Fruit fly (Drosophila melanogaster) whole organism, embryonic: ENCODE measurements around the gene deltaCOP.
A peak's percentile ranks its signal among the peaks of the same experiment; 100 is the strongest.

Experiments used
- Atf3 ChIP-seq: fragments of 200-800 bp; sonication (Bioruptor generic); optimal IDR thresholded peaks from 3 replicates; lab custom pipeline; 2016; ENCODE audit warnings: missing biosample characterization, missing genetic modification characterization
- B-H1 ChIP-seq: fragments of 200-800 bp; sonication (Bioruptor generic); IDR thresholded peaks from 3 replicates; pipeline ENCODE4 v1.3.6; 2022; ENCODE audit warnings: missing biosample characterization, missing genetic modification characterization
- B-H2 ChIP-seq: fragments of 200-800 bp; sonication (Bioruptor generic); optimal IDR thresholded peaks from 2 replicates; lab custom pipeline; 2018; ENCODE audit warnings: missing biosample characterization, mild to moderate bottlenecking, missing genetic modification characterization
- Bteb2 ChIP-seq: fragments of 200-800 bp; sonication (Bioruptor generic); optimal IDR thresholded peaks from 2 replicates; lab custom pipeline; 2016; ENCODE audit warnings: missing biosample characterization, missing genetic modification characterization
- CG10274 ChIP-seq: fragments of 200-800 bp; sonication (Bioruptor generic); optimal IDR thresholded peaks from 3 replicates; lab custom pipeline; 2017; ENCODE audit warnings: missing biosample characterization, mild to moderate bottlenecking, missing genetic modification characterization
- CG11723 ChIP-seq: fragments of 200-800 bp; sonication (Bioruptor generic); optimal IDR thresholded peaks from 2 replicates; lab custom pipeline; 2017; ENCODE audit warnings: missing biosample characterization, mild to moderate bottlenecking, missing genetic modification characterization
- CG14965 ChIP-seq: fragments of 200-800 bp; sonication (Bioruptor generic); optimal IDR thresholded peaks from 2 replicates; lab custom pipeline; 2016; ENCODE audit warnings: missing biosample characterization, missing genetic modification characterization, borderline replicate concordance
- CG17328 ChIP-seq: fragments of 200-800 bp; sonication (Bioruptor generic); IDR thresholded peaks from 2 replicates; pipeline ENCODE4 v1.3.6; 2022; ENCODE audit warnings: missing biosample characterization, missing genetic modification characterization
- CG18599 ChIP-seq: fragments of 200-800 bp; sonication (Bioruptor generic); optimal IDR thresholded peaks from 3 replicates; lab custom pipeline; 2017; ENCODE audit warnings: missing biosample characterization, missing genetic modification characterization, mild to moderate bottlenecking, moderate library complexity, missing genetic modification reagents
- CG31365 ChIP-seq: fragments of 200-800 bp; sonication (Bioruptor generic); optimal IDR thresholded peaks from 2 replicates; lab custom pipeline; 2018; ENCODE audit warnings: missing biosample characterization, mild to moderate bottlenecking, missing genetic modification characterization
- CG32772 ChIP-seq: fragments of 200-800 bp; sonication (Bioruptor generic); IDR thresholded peaks from 2 replicates; pipeline ENCODE4 v1.3.6; 2022; ENCODE audit warnings: missing biosample characterization, missing genetic modification characterization
- CG3281 ChIP-seq: fragments of 200-800 bp; sonication (Bioruptor generic); optimal IDR thresholded peaks from 3 replicates; lab custom pipeline; 2017; ENCODE audit warnings: missing biosample characterization, mild to moderate bottlenecking, missing genetic modification characterization
- CG34376 ChIP-seq: fragments of 200-800 bp; sonication (Bioruptor generic); optimal IDR thresholded peaks from 2 replicates; lab custom pipeline; 2018; ENCODE audit warnings: missing biosample characterization, mild to moderate bottlenecking, missing genetic modification characterization
- CG4854 ChIP-seq: fragments of 200-800 bp; sonication (Bioruptor generic); optimal IDR thresholded peaks from 2 replicates; lab custom pipeline; 2016; ENCODE audit warnings: missing biosample characterization, missing genetic modification characterization, inconsistent platforms
- CG5245 ChIP-seq: fragments of 200-800 bp; sonication (Bioruptor generic); optimal IDR thresholded peaks from 3 replicates; lab custom pipeline; 2016; ENCODE audit warnings: missing biosample characterization, missing genetic modification characterization
- CG7786 ChIP-seq: fragments of 200-800 bp; sonication (Bioruptor generic); optimal IDR thresholded peaks from 2 replicates; lab custom pipeline; 2016; ENCODE audit warnings: missing biosample characterization, missing genetic modification characterization
- CG7963 ChIP-seq: fragments of 200-800 bp; sonication (Bioruptor generic); IDR thresholded peaks from 3 replicates; pipeline ENCODE4 v1.3.6; 2022; ENCODE audit warnings: missing biosample characterization, missing genetic modification characterization; ENCODE audit not compliant: partially characterized antibody
- CG9215 ChIP-seq: fragments of 200-800 bp; sonication (Bioruptor generic); IDR thresholded peaks from 2 replicates; pipeline ENCODE4 v1.3.6; 2022; ENCODE audit warnings: missing biosample characterization, missing genetic modification characterization
- CG9609 ChIP-seq: fragments of 200-800 bp; sonication (Bioruptor generic); optimal IDR thresholded peaks from 3 replicates; lab custom pipeline; 2016; ENCODE audit warnings: missing biosample characterization, missing genetic modification characterization
- CoRest ChIP-seq: fragments of 200-800 bp; sonication (Bioruptor generic); optimal IDR thresholded peaks from 3 replicates; lab custom pipeline; 2018; ENCODE audit warnings: missing biosample characterization, mild to moderate bottlenecking, missing genetic modification characterization, moderate library complexity
- D19B ChIP-seq: fragments of 200-800 bp; sonication (Bioruptor generic); optimal IDR thresholded peaks from 2 replicates; lab custom pipeline; 2017; ENCODE audit warnings: missing biosample characterization, mild to moderate bottlenecking, missing genetic modification characterization
- Drgx ChIP-seq: fragments of 200-800 bp; sonication (Bioruptor generic); IDR thresholded peaks from 2 replicates; pipeline ENCODE4 v1.3.6; 2022; ENCODE audit warnings: missing biosample characterization, missing genetic modification characterization
- E2f2 ChIP-seq: fragments of 200-800 bp; sonication (Bioruptor generic); IDR thresholded peaks from 2 replicates; pipeline ENCODE4 v1.3.6; 2022; ENCODE audit warnings: missing biosample characterization, missing genetic modification characterization
- H2.0 ChIP-seq: fragments of 200-800 bp; sonication (Bioruptor generic); IDR thresholded peaks from 2 replicates; pipeline ENCODE4 v1.3.6; 2022; ENCODE audit warnings: missing biosample characterization, missing genetic modification characterization
- HLH54F ChIP-seq: fragments of 200-800 bp; sonication (Bioruptor generic); optimal IDR thresholded peaks from 3 replicates; lab custom pipeline; 2016; ENCODE audit warnings: missing biosample characterization, missing genetic modification characterization
- HmgZ ChIP-seq: fragments of 200-800 bp; sonication (Bioruptor generic); optimal IDR thresholded peaks from 2 replicates; lab custom pipeline; 2018; ENCODE audit warnings: missing biosample characterization, mild to moderate bottlenecking, missing genetic modification characterization
- Mad ChIP-seq: fragments of 200-800 bp; sonication (Bioruptor generic); optimal IDR thresholded peaks from 2 replicates; lab custom pipeline; 2016; ENCODE audit warnings: missing biosample characterization, missing genetic modification characterization
- Nf-YC ChIP-seq: fragments of 200-800 bp; optimal IDR thresholded peaks from 3 replicates; lab custom pipeline; 2019; ENCODE audit warnings: missing biosample characterization, mild to moderate bottlenecking, missing genetic modification characterization, moderate library complexity
- Poxn ChIP-seq: fragments of 200-800 bp; sonication (Bioruptor generic); IDR thresholded peaks from 2 replicates; pipeline ENCODE4 v1.3.6; 2022; ENCODE audit warnings: missing biosample characterization, missing genetic modification characterization
- Ptx1 ChIP-seq: fragments of 200-800 bp; sonication (Bioruptor generic); IDR thresholded peaks from 2 replicates; pipeline ENCODE4 v1.3.6; 2022; ENCODE audit warnings: missing biosample characterization, missing genetic modification characterization
- Rfx ChIP-seq: fragments of 200-800 bp; sonication (Bioruptor generic); IDR thresholded peaks from 2 replicates; pipeline ENCODE4 v1.3.6; 2022; ENCODE audit warnings: missing biosample characterization, missing genetic modification characterization
- amos ChIP-seq: fragments of 200-800 bp; sonication (Bioruptor generic); IDR thresholded peaks from 2 replicates; pipeline ENCODE4 v1.3.6; 2022; ENCODE audit warnings: missing biosample characterization, missing genetic modification characterization; ENCODE audit not compliant: partially characterized antibody
- btn ChIP-seq: fragments of 200-800 bp; sonication (Bioruptor generic); optimal IDR thresholded peaks from 2 replicates; lab custom pipeline; 2016; ENCODE audit warnings: missing biosample characterization, missing genetic modification characterization
- crp ChIP-seq, 2 experiments: fragments of 200-800 bp; sonication (Bioruptor generic); optimal IDR thresholded peaks; 2 replicates in 1 of 2; 3 replicates in 1 of 2; lab custom pipeline; 2017; ENCODE audit warnings: missing biosample characterization in 2 of 2, missing genetic modification characterization in 2 of 2, mild to moderate bottlenecking in 1 of 2, moderate library complexity in 1 of 2
- dpn ChIP-seq, 2 experiments: fragments of 200-800 bp; sonication (Bioruptor generic); optimal IDR thresholded peaks; 3 replicates each; lab custom pipeline; 2016; ENCODE audit warnings: missing biosample characterization in 2 of 2, missing genetic modification characterization in 2 of 2
- hkb ChIP-seq, 2 experiments: fragments of 200-800 bp in 1 of 2; fragments of >200 bp in 1 of 2; sonication (Bioruptor generic) in 1 of 2; IDR thresholded peaks in 1 of 2; optimal IDR thresholded peaks in 1 of 2; 2 replicates each; pipeline versions ENCODE4 v1.3.6 to Lab custom; 2017 to 2022; ENCODE audit warnings: missing biosample characterization in 1 of 2, missing genetic modification characterization in 1 of 2
- kni ChIP-seq: fragments of 200-800 bp; sonication (Bioruptor generic); optimal IDR thresholded peaks from 3 replicates; lab custom pipeline; 2017; ENCODE audit warnings: mild to moderate bottlenecking, missing biosample characterization, missing genetic modification reagents, missing genetic modification characterization
- lmd ChIP-seq: fragments of 200-800 bp; sonication (Bioruptor generic); IDR thresholded peaks from 2 replicates; pipeline ENCODE4 v1.3.6; 2022; ENCODE audit warnings: missing biosample characterization, missing genetic modification characterization
- maf-S ChIP-seq: fragments of 200-800 bp; sonication (Bioruptor generic); optimal IDR thresholded peaks from 2 replicates; lab custom pipeline; 2016; ENCODE audit warnings: missing biosample characterization, missing genetic modification characterization
- mld ChIP-seq: fragments of 200-800 bp; sonication (Bioruptor generic); IDR thresholded peaks from 3 replicates; pipeline ENCODE4 v1.3.6; 2022; ENCODE audit warnings: missing biosample characterization, missing genetic modification characterization; ENCODE audit not compliant: partially characterized antibody
- nmo ChIP-seq: fragments of 200-800 bp; sonication (Bioruptor generic); optimal IDR thresholded peaks from 2 replicates; lab custom pipeline; 2018; ENCODE audit warnings: missing biosample characterization, mild to moderate bottlenecking, missing genetic modification characterization, moderate library complexity
- pb ChIP-seq: fragments of 200-800 bp; sonication (Bioruptor generic); optimal IDR thresholded peaks from 3 replicates; lab custom pipeline; 2016; ENCODE audit warnings: missing biosample characterization, missing genetic modification characterization
- row ChIP-seq: fragments of 200-800 bp; sonication (Bioruptor generic); IDR thresholded peaks from 3 replicates; pipeline ENCODE4 v1.3.6; 2022; ENCODE audit warnings: missing biosample characterization, missing genetic modification characterization
- sna ChIP-seq: fragments of 200-800 bp; sonication (Bioruptor generic); IDR thresholded peaks from 2 replicates; pipeline ENCODE4 v1.3.6; 2022; ENCODE audit warnings: missing biosample characterization, missing genetic modification characterization; ENCODE audit not compliant: partially characterized antibody
- tx ChIP-seq: fragments of 200-800 bp; sonication (Bioruptor generic); optimal IDR thresholded peaks from 2 replicates; lab custom pipeline; 2016; ENCODE audit warnings: missing biosample characterization, missing genetic modification characterization
- unc-4 ChIP-seq: fragments of 200-800 bp; sonication (Bioruptor generic); IDR thresholded peaks from 2 replicates; pipeline ENCODE4 v1.3.6; 2022; ENCODE audit warnings: missing biosample characterization, missing genetic modification characterization; ENCODE audit not compliant: partially characterized antibody
- vnd ChIP-seq: fragments of 200-800 bp; sonication (Bioruptor generic); IDR thresholded peaks from 3 replicates; pipeline ENCODE4 v1.3.6; 2022; ENCODE audit warnings: missing biosample characterization, missing genetic modification characterization; ENCODE audit not compliant: partially characterized antibody
- zen ChIP-seq: fragments of 200-800 bp; sonication (Bioruptor generic); optimal IDR thresholded peaks from 3 replicates; lab custom pipeline; 2018; ENCODE audit warnings: missing biosample characterization, mild to moderate bottlenecking, missing genetic modification characterization, moderate library complexity
- zf30C ChIP-seq: fragments of 200-800 bp; sonication (Bioruptor generic); optimal IDR thresholded peaks from 3 replicates; lab custom pipeline; 2018; ENCODE audit warnings: missing biosample characterization, mild to moderate bottlenecking, missing genetic modification characterization

The deltaCOP gene

DNA sequence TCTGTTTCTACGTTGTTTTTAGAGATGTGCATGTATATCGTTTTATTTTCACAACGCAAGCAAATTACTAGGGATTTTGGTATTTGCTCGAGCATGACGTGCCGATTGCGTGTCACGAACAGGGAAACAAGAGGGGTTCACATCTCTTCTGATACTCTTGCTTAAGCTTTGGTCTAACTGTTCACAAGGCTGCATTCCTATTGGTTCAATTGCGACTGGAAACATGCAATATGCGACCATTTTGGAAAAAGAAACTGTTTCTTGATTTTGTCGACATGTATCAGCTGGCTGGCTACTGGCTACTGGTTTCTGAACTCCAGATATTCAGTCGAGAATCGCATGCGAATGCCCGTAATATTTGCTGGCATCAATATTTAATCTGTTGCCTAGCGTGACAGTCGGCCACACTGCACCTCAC is 18.6 kb upstream of the deltaCOP start, which contains the start of gene Coa8 (continued):
- TF ChIP-seq hkb (optimal IDR thresholded peaks at IDR 0.05; lab: Kevin White, UChicago) (no peak), hkb (GFP tag; IDR thresholded peaks at IDR 0.05; lab: Robert Waterston, UW) (peak; percentile 49; the same call in 1 of the 2 replicates), Poxn (0 out of 2 replicates have a peak, but pooled peaks have one; percentile 25), vnd (GFP tag; lab: Robert Waterston, UW) (peak; percentile 50), CG31365 (tag; lab: Kevin White, UChicago) (no peak), B-H1 (GFP tag; lab: Robert Waterston, UW) (peak; percentile 36; the same call in 2 of the 3 replicates), Bteb2 (GFP tag; lab: Kevin White, UChicago) (peak; percentile 2), zen (tag; lab: Kevin White, UChicago) (peak; percentile 10), btn (GFP tag; lab: Kevin White, UChicago) (peak; percentile 37), zf30C (GFP tag; lab: Kevin White, UChicago) (no peak), H2.0 (0 out of 2 replicates have a peak, but pooled peaks have one; percentile 18), CG17328 (GFP tag; lab: Robert Waterston, UW) (0 out of 2 replicates have a peak, but pooled peaks have one; percentile 15), maf-S (peak; percentile 15), HmgZ (tag; lab: Kevin White, UChicago) (peak; percentile 53), Nf-YC (tag; lab: Kevin White, UChicago) (peak; percentile 31), dpn (GFP tag; optimal IDR thresholded peaks at IDR 0.05; lab: Kevin White, UChicago) (peak; percentile 24 to 26), tx (no peak), CG9215 (GFP tag; lab: Robert Waterston, UW) (peak; percentile 50), kni (GFP tag; lab: Kevin White, UChicago) (no peak), CG10274 (GFP tag; lab: Kevin White, UChicago) (peak; percentile 19), pb (GFP tag; lab: Kevin White, UChicago) (no peak), CG32772 (GFP tag; lab: Robert Waterston, UW) (0 out of 2 replicates have a peak, but pooled peaks have one; percentile 47), CG14965 (GFP tag; lab: Kevin White, UChicago) (no peak), CG11723 (GFP tag; lab: Kevin White, UChicago) (no peak), unc-4 (peak; percentile 28; the same call in 1 of the 2 replicates), CG3281 (GFP tag; lab: Kevin White, UChicago) (peak; percentile 21), lmd (GFP tag; lab: Robert Waterston, UW) (peak; percentile 50; the same call in 1 of the 2 replicates), CoRest (tag; lab: Kevin White, UChicago) (peak; percentile 25), CG9609 (GFP tag; lab: Kevin White, UChicago) (peak; percentile 66), CG34376 (peak; percentile 30), Drgx (GFP tag; lab: Robert Waterston, UW) (peak; percentile 46; the same call in 1 of the 2 replicates), CG4854 (no peak), mld (GFP tag; lab: Robert Waterston, UW) (peak; percentile 57; the same call in 1 of the 3 replicates), D19B (no peak), nmo (GFP tag; lab: Kevin White, UChicago) (peak; percentile 40), Atf3 (GFP tag; lab: Kevin White, UChicago) (peak; percentile 23), CG7786 (GFP tag; lab: Kevin White, UChicago) (peak; percentile 22), E2f2 (GFP tag; lab: Robert Waterston, UW) (0 out of 2 replicates have a peak, but pooled peaks have one; percentile 18), crp (GFP tag; optimal IDR thresholded peaks at IDR 0.05; lab: Kevin White, UChicago) (peak in 1 of 2 experiments; percentile 53), CG5245 (GFP tag; lab: Kevin White, UChicago) (no peak), row (peak; percentile 83), Mad (GFP tag; lab: Kevin White, UChicago) (peak; percentile 15), CG18599 (peak; percentile 56), Ptx1 (GFP tag; lab: Robert Waterston, UW) (peak; percentile 59), B-H2 (GFP tag; lab: Kevin White, UChicago) (peak; percentile 9), Rfx (GFP tag; lab: Robert Waterston, UW) (peak; percentile 77), amos (GFP tag; lab: Robert Waterston, UW) (peak; percentile 56), sna (GFP tag; lab: Robert Waterston, UW) (peak; percentile 39; the same call in 1 of the 2 replicates), CG7963 (GFP tag; lab: Robert Waterston, UW) (0 out of 3 replicates have a peak, but pooled peaks have one; percentile 36), HLH54F (GFP tag; lab: Kevin White, UChicago) (peak; percentile 43)
